Worm (Caenorhabditis elegans) whole organism, L4/young adult: Measurements from ENCODE around the gene agt-2.

Source experiments
- dao-5 ChIP-seq: sonication (generic microtip); optimal IDR thresholded peaks from 2 replicates; lab custom pipeline; 2016; ENCODE audit warnings: missing genotype, missing genetic modification characterization, moderate library complexity, missing compliant biosample characterization
- him-1 ChIP-seq: sonication (generic microtip); optimal IDR thresholded peaks from 2 replicates; lab custom pipeline; 2016; ENCODE audit warnings: missing genotype, missing genetic modification reagents, missing genetic modification characterization, missing compliant biosample characterization

DNA sequence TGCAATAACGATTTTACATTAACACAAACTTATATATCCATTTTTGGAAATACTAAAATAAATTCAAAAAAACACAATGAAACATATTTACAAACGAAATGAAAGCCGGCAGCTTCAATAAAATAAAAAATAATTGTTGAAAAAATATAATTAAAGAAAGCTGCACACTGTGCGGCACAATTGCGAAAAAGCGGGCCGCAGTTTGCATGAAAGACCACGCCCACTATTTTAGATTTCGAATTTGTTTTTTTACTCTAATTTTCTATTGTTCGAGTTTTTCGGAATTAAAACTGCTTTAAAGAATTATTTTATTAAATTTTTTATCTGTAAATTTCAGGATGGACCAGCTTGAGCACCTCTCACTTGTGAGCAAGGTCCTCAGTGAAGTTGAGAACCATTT is 25.6 kb upstream of the agt-2 start, which contains the start of gene mog-5:
- TF ChIP-seq him-1 (no peak), dao-5 (tag; lab: Kevin White, UChicago) (no peak)
